Fruit fly (Drosophila melanogaster) whole organism, prepupa: ENCODE data around the gene CG10804.

ENCODE experiments used
- Blimp-1 ChIP-seq: fragments of 200-800 bp; sonication (Bioruptor generic); optimal IDR thresholded peaks from 3 replicates; lab custom pipeline; 2017; ENCODE audit warnings: missing biosample characterization, missing genetic modification characterization, mild to moderate bottlenecking, moderate library complexity, missing genetic modification reagents
- CG10631 ChIP-seq: fragments of 200-800 bp; sonication (Bioruptor generic); optimal IDR thresholded peaks from 2 replicates; lab custom pipeline; 2016; ENCODE audit warnings: missing biosample characterization, missing genetic modification characterization
- CG11762 ChIP-seq: fragments of 200-800 bp; sonication (Bioruptor generic); optimal IDR thresholded peaks from 3 replicates; lab custom pipeline; 2016; ENCODE audit warnings: missing biosample characterization, missing genetic modification characterization; ENCODE audit not compliant: insufficient read depth
- CG11902 ChIP-seq: fragments of 200-800 bp; sonication (Bioruptor generic); optimal IDR thresholded peaks from 3 replicates; lab custom pipeline; 2016; ENCODE audit warnings: missing biosample characterization, missing genetic modification characterization
- CG15336 ChIP-seq: fragments of 200-800 bp; sonication (Bioruptor generic); IDR thresholded peaks from 2 replicates; pipeline ENCODE4 v1.3.6; 2022; ENCODE audit warnings: missing biosample characterization, missing genetic modification characterization
- CG1621 ChIP-seq: fragments of 200-800 bp; sonication (Bioruptor generic); optimal IDR thresholded peaks from 3 replicates; lab custom pipeline; 2018; ENCODE audit warnings: missing biosample characterization, mild to moderate bottlenecking, missing genetic modification characterization
- CG16779 ChIP-seq: fragments of 200-800 bp; sonication (Bioruptor generic); optimal IDR thresholded peaks from 3 replicates; lab custom pipeline; 2017; ENCODE audit warnings: missing biosample characterization, mild to moderate bottlenecking, missing genetic modification characterization
- CG32006 ChIP-seq: fragments of 200-800 bp; sonication (Bioruptor generic); optimal IDR thresholded peaks from 3 replicates; lab custom pipeline; 2017; ENCODE audit warnings: missing biosample characterization, mild to moderate bottlenecking, missing genetic modification characterization
- CG34406 ChIP-seq: fragments of 200-800 bp; sonication (Bioruptor generic); optimal IDR thresholded peaks from 3 replicates; lab custom pipeline; 2016; ENCODE audit warnings: missing biosample characterization, missing genetic modification characterization
- CG3919 ChIP-seq: fragments of 200-800 bp; sonication (Bioruptor generic); optimal IDR thresholded peaks from 3 replicates; lab custom pipeline; 2016; ENCODE audit warnings: missing biosample characterization, missing genetic modification characterization
- CG4318 ChIP-seq: fragments of 200-800 bp; sonication (Bioruptor generic); optimal IDR thresholded peaks from 3 replicates; lab custom pipeline; 2017; ENCODE audit warnings: missing biosample characterization, mild to moderate bottlenecking, missing genetic modification characterization
- CG6163 ChIP-seq: fragments of 200-800 bp; sonication (Bioruptor generic); IDR thresholded peaks from 3 replicates; pipeline ENCODE4 v1.3.6; 2022; ENCODE audit warnings: missing biosample characterization, missing genetic modification characterization
- CG6276 ChIP-seq: fragments of 200-800 bp; sonication (Bioruptor generic); optimal IDR thresholded peaks from 2 replicates; lab custom pipeline; 2017; ENCODE audit warnings: missing biosample characterization, mild to moderate bottlenecking, missing genetic modification characterization
- CG6792 ChIP-seq: fragments of 200-800 bp; sonication (Bioruptor generic); optimal IDR thresholded peaks from 3 replicates; lab custom pipeline; 2016; ENCODE audit warnings: missing biosample characterization, missing genetic modification characterization
- CG6808 ChIP-seq: fragments of 200-800 bp; sonication (Bioruptor generic); optimal IDR thresholded peaks from 3 replicates; lab custom pipeline; 2017; ENCODE audit warnings: missing biosample characterization, missing genetic modification characterization, mild to moderate bottlenecking, moderate library complexity, missing genetic modification reagents
- CG7368 ChIP-seq: fragments of 200-800 bp; sonication (Bioruptor generic); optimal IDR thresholded peaks from 3 replicates; lab custom pipeline; 2016; ENCODE audit warnings: missing biosample characterization, missing genetic modification characterization
- CG8119 ChIP-seq: fragments of 200-800 bp; sonication (Bioruptor generic); IDR thresholded peaks from 3 replicates; pipeline ENCODE4 v1.3.6; 2022; ENCODE audit warnings: missing biosample characterization, missing genetic modification characterization
- CG8319 ChIP-seq: fragments of 200-800 bp; sonication (Bioruptor generic); optimal IDR thresholded peaks from 3 replicates; lab custom pipeline; 2016; ENCODE audit warnings: missing biosample characterization, missing genetic modification characterization
- CG8632 ChIP-seq: fragments of 200-800 bp; sonication (Bioruptor generic); optimal IDR thresholded peaks from 3 replicates; lab custom pipeline; 2016; ENCODE audit warnings: missing biosample characterization, missing genetic modification characterization
- CG9139 ChIP-seq: fragments of 200-800 bp; sonication (Bioruptor generic); optimal IDR thresholded peaks from 3 replicates; lab custom pipeline; 2017; ENCODE audit warnings: missing biosample characterization, mild to moderate bottlenecking, missing genetic modification characterization
- Eip75B ChIP-seq: fragments of 200-800 bp; sonication (Bioruptor generic); optimal IDR thresholded peaks from 3 replicates; lab custom pipeline; 2016; ENCODE audit warnings: missing biosample characterization, missing genetic modification characterization
- Eip78C ChIP-seq: fragments of 200-800 bp; sonication (Bioruptor generic); peaks from one replicate; lab custom pipeline; 2016; ENCODE audit warnings: missing biosample characterization, missing genetic modification characterization
- Ets21C ChIP-seq: fragments of 200-800 bp; sonication (Bioruptor generic); optimal IDR thresholded peaks from 3 replicates; lab custom pipeline; 2016; ENCODE audit warnings: missing biosample characterization, missing genetic modification characterization
- Gug ChIP-seq: fragments of 200-800 bp; sonication (Bioruptor generic); IDR thresholded peaks from 2 replicates; pipeline ENCODE4 v1.3.6; 2022; ENCODE audit warnings: missing biosample characterization, missing genetic modification characterization
- Hr38 ChIP-seq: sonication (Bioruptor generic); optimal IDR thresholded peaks from 2 replicates; lab custom pipeline; 2016; ENCODE audit warnings: missing biosample characterization, missing genetic modification characterization
- Hr39 ChIP-seq: fragments of 200-800 bp; sonication (Bioruptor generic); optimal IDR thresholded peaks from 2 replicates; lab custom pipeline; 2016; ENCODE audit warnings: missing biosample characterization, missing genetic modification characterization
- Hr4 ChIP-seq: fragments of 200-800 bp; sonication (Bioruptor generic); optimal IDR thresholded peaks from 3 replicates; lab custom pipeline; 2016; ENCODE audit warnings: missing biosample characterization, missing genetic modification characterization
- Lpt ChIP-seq: fragments of 200-800 bp; sonication (Bioruptor generic); optimal IDR thresholded peaks from 3 replicates; lab custom pipeline; 2016; ENCODE audit warnings: missing biosample characterization, missing genetic modification characterization
- Met ChIP-seq: fragments of 200-800 bp; sonication (Bioruptor generic); optimal IDR thresholded peaks from 3 replicates; lab custom pipeline; 2016; ENCODE audit warnings: missing biosample characterization, missing genetic modification characterization
- Smox ChIP-seq: fragments of 200-800 bp; sonication (Bioruptor generic); optimal IDR thresholded peaks from 3 replicates; lab custom pipeline; 2016; ENCODE audit warnings: missing biosample characterization, missing genetic modification characterization
- Sox102F ChIP-seq: fragments of 200-800 bp; sonication (Bioruptor generic); optimal IDR thresholded peaks from 2 replicates; lab custom pipeline; 2016; ENCODE audit warnings: missing biosample characterization, mild to moderate bottlenecking, missing genetic modification characterization
- Sox14 ChIP-seq: fragments of 200-800 bp; sonication (Bioruptor generic); optimal IDR thresholded peaks from 3 replicates; lab custom pipeline; 2016; ENCODE audit warnings: missing biosample characterization, missing genetic modification characterization
- Sox15 ChIP-seq: fragments of 200-800 bp; sonication (Bioruptor generic); optimal IDR thresholded peaks from 3 replicates; lab custom pipeline; 2016; ENCODE audit warnings: missing biosample characterization, missing genetic modification characterization
- achi ChIP-seq: fragments of 200-800 bp; sonication (Bioruptor generic); optimal IDR thresholded peaks from 3 replicates; lab custom pipeline; 2016; ENCODE audit warnings: missing biosample characterization, missing genetic modification characterization
- acj6 ChIP-seq: fragments of 200-800 bp; sonication (Bioruptor generic); optimal IDR thresholded peaks from 3 replicates; lab custom pipeline; 2016; ENCODE audit warnings: missing biosample characterization, missing genetic modification characterization
- cyc ChIP-seq: fragments of 200-800 bp; sonication (Bioruptor generic); optimal IDR thresholded peaks from 3 replicates; lab custom pipeline; 2016; ENCODE audit warnings: missing biosample characterization, missing genetic modification characterization
- eg ChIP-seq: fragments of 200-800 bp; sonication (Bioruptor generic); IDR thresholded peaks from 3 replicates; pipeline ENCODE4 v1.3.6; 2022; ENCODE audit warnings: missing biosample characterization, missing genetic modification characterization
- esn ChIP-seq: fragments of 200-800 bp; sonication (Bioruptor generic); optimal IDR thresholded peaks from 2 replicates; lab custom pipeline; 2016; ENCODE audit warnings: missing biosample characterization, mild to moderate bottlenecking, missing genetic modification characterization, moderate library complexity
- fd59A ChIP-seq: fragments of 200-800 bp; sonication (Bioruptor generic); optimal IDR thresholded peaks from 2 replicates; lab custom pipeline; 2017; ENCODE audit warnings: missing biosample characterization, mild to moderate bottlenecking, missing genetic modification characterization, missing genetic modification reagents
- fd85E ChIP-seq: fragments of 200-800 bp; sonication (Bioruptor generic); optimal IDR thresholded peaks from 3 replicates; lab custom pipeline; 2016; ENCODE audit warnings: missing biosample characterization, missing genetic modification characterization
- fkh ChIP-seq: fragments of 200-800 bp; sonication (Bioruptor generic); optimal IDR thresholded peaks from 3 replicates; lab custom pipeline; 2017; ENCODE audit warnings: missing biosample characterization, mild to moderate bottlenecking, missing genetic modification characterization, moderate library complexity
- lz ChIP-seq: fragments of 200-800 bp; sonication (Bioruptor generic); optimal IDR thresholded peaks from 3 replicates; lab custom pipeline; 2016; ENCODE audit warnings: missing biosample characterization, missing genetic modification characterization
- net ChIP-seq: fragments of 200-800 bp; sonication (Bioruptor generic); optimal IDR thresholded peaks from 3 replicates; lab custom pipeline; 2016; ENCODE audit warnings: missing biosample characterization, missing genetic modification characterization
- salr ChIP-seq, 2 experiments: fragments of 200-800 bp; sonication (Bioruptor generic); optimal IDR thresholded peaks; 3 replicates each; lab custom pipeline; 2016 to 2018; ENCODE audit warnings: missing biosample characterization in 2 of 2, missing genetic modification characterization in 2 of 2, mild to moderate bottlenecking in 1 of 2
- spab ChIP-seq: fragments of 200-800 bp; sonication (Bioruptor generic); optimal IDR thresholded peaks from 2 replicates; lab custom pipeline; 2017; ENCODE audit warnings: missing biosample characterization, mild to moderate bottlenecking, missing genetic modification characterization, missing genetic modification reagents
- ss ChIP-seq, 2 experiments: fragments of 200-800 bp; sonication (Bioruptor generic); optimal IDR thresholded peaks; 2 replicates in 1 of 2; 3 replicates in 1 of 2; lab custom pipeline; 2017 to 2018; ENCODE audit warnings: mild to moderate bottlenecking in 2 of 2, missing biosample characterization in 2 of 2, missing genetic modification characterization in 2 of 2, moderate library complexity in 1 of 2
- svp ChIP-seq: fragments of 200-800 bp; sonication (Bioruptor generic); peaks from one replicate; lab custom pipeline; 2016; ENCODE audit warnings: missing biosample characterization, missing genetic modification characterization
- topi ChIP-seq: fragments of 200-800 bp; sonication (Bioruptor generic); optimal IDR thresholded peaks from 3 replicates; lab custom pipeline; 2016; ENCODE audit warnings: missing biosample characterization, missing genetic modification characterization
- vri ChIP-seq: fragments of 200-800 bp; sonication (Bioruptor generic); optimal IDR thresholded peaks from 3 replicates; lab custom pipeline; 2016; ENCODE audit warnings: missing biosample characterization, mild to moderate bottlenecking, missing genetic modification characterization

CG10804 gene

DNA sequence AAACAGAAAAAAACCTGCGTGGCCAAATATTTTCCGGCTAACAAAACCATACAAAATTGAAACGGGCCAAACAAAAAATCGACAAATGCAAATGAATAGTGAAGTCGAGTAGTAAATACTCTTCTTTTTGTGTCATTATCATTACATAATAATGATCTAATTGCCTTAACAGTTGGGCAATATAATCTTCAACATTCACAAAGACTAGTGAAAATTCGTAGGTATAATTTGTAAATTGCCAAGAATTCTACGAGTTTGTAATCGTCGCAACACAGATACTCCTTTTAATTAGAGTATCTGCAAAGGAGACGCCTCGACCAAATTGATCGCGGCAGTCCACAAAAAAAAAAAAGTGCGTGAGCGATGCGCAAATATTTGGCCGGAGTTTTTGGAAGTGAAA is 44.6 kb downstream of the CG10804 start:
- no peak for TF ChIP-seq ss (GFP tag; optimal IDR thresholded peaks at IDR 0.05; lab: Kevin White, UChicago)
- peak; percentile 20 for TF ChIP-seq Hr4
- TF ChIP-seq Eip75B (GFP tag; lab: Kevin White, UChicago) = peak; percentile 24
- no peak for TF ChIP-seq Sox14
- TF ChIP-seq CG1621 (tag; lab: Kevin White, UChicago) = no peak
- no peak for TF ChIP-seq CG8632
- peak; percentile 52 for TF ChIP-seq Hr39
- TF ChIP-seq CG16779 (tag; lab: Kevin White, UChicago) = no peak
- TF ChIP-seq CG6276 = no peak
- no peak for TF ChIP-seq CG11762 (GFP tag; lab: Kevin White, UChicago)
- TF ChIP-seq net (GFP tag; lab: Kevin White, UChicago) = no peak
- no peak for TF ChIP-seq CG34406 (GFP tag; lab: Kevin White, UChicago)
- peak; percentile 87 for TF ChIP-seq svp (GFP tag; lab: Kevin White, UChicago)
- peak; percentile 43 for TF ChIP-seq esn
- no peak for TF ChIP-seq eg (GFP tag; lab: Robert Waterston, UW)
- no peak for TF ChIP-seq fd85E (GFP tag; lab: Kevin White, UChicago)
- TF ChIP-seq Sox102F (GFP tag; lab: Kevin White, UChicago) = peak; percentile 52
- peak; percentile 43 for TF ChIP-seq lz (GFP tag; lab: Kevin White, UChicago)
- TF ChIP-seq topi (GFP tag; lab: Kevin White, UChicago) = peak; percentile 79
- peak; percentile 27 for TF ChIP-seq Smox (GFP tag; lab: Kevin White, UChicago)
- TF ChIP-seq Blimp-1 (GFP tag; lab: Kevin White, UChicago) = peak; percentile 20
- TF ChIP-seq CG4318 (GFP tag; lab: Kevin White, UChicago) = no peak
- peak; percentile 3 for TF ChIP-seq acj6
- peak; percentile 43 for TF ChIP-seq vri (GFP tag; lab: Kevin White, UChicago)
- TF ChIP-seq CG8119 (GFP tag; lab: Robert Waterston, UW) = no peak
- peak; percentile 79 for TF ChIP-seq Met (GFP tag; lab: Kevin White, UChicago)
- no peak for TF ChIP-seq fkh (GFP tag; lab: Kevin White, UChicago)
- TF ChIP-seq Eip78C (GFP tag; lab: Kevin White, UChicago) = peak; percentile 69
- peak; percentile 42 for TF ChIP-seq CG3919
- TF ChIP-seq CG6792 (GFP tag; lab: Kevin White, UChicago) = no peak
- TF ChIP-seq CG6163 (GFP tag; lab: Robert Waterston, UW) = no peak
- TF ChIP-seq cyc = peak; percentile 64
- TF ChIP-seq CG11902 (GFP tag; lab: Kevin White, UChicago) = peak; percentile 11
- TF ChIP-seq CG8319 (GFP tag; lab: Kevin White, UChicago) = no peak
- TF ChIP-seq CG15336 (GFP tag; lab: Robert Waterston, UW) = no peak
- TF ChIP-seq, all 60 proteins: peak for 17

dm6 chrX:3436183-3436582 is 45.9 kb downstream of the CG10804 start:
- TF ChIP-seq spab (GFP tag; lab: Kevin White, UChicago) = no peak
- TF ChIP-seq salr (GFP tag; optimal IDR thresholded peaks at IDR 0.05; lab: Kevin White, UChicago) = peak in 1 of 2 experiments; percentile 15
- TF ChIP-seq Sox14 = peak; percentile 41
- peak; percentile 77 for TF ChIP-seq CG32006 (GFP tag; lab: Kevin White, UChicago)
- peak; percentile 45 for TF ChIP-seq topi (GFP tag; lab: Kevin White, UChicago)
- TF ChIP-seq CG15336 (GFP tag; lab: Robert Waterston, UW) = peak; percentile 64
- TF ChIP-seq CG4318 (GFP tag; lab: Kevin White, UChicago) = peak; percentile 68
- peak; percentile 49 for TF ChIP-seq net (GFP tag; lab: Kevin White, UChicago)
- peak; percentile 70 for TF ChIP-seq CG6163 (GFP tag; lab: Robert Waterston, UW)
- no peak for TF ChIP-seq esn
- TF ChIP-seq Gug (GFP tag; lab: Robert Waterston, UW) = peak; percentile 69
- peak; percentile 57 for TF ChIP-seq CG6276
- peak; percentile 40 for TF ChIP-seq CG10631 (GFP tag; lab: Kevin White, UChicago)
- no peak for TF ChIP-seq CG7368 (GFP tag; lab: Kevin White, UChicago)
- no peak for TF ChIP-seq CG8319 (GFP tag; lab: Kevin White, UChicago)
- peak; percentile 66 to 74 for TF ChIP-seq ss (GFP tag; optimal IDR thresholded peaks at IDR 0.05; lab: Kevin White, UChicago)
- peak; percentile 14 for TF ChIP-seq Lpt
- peak; percentile 34 for TF ChIP-seq CG1621 (tag; lab: Kevin White, UChicago)
- TF ChIP-seq Ets21C (GFP tag; lab: Kevin White, UChicago) = no peak
- no peak for TF ChIP-seq Blimp-1 (GFP tag; lab: Kevin White, UChicago)
- TF ChIP-seq Hr38 (GFP tag; lab: Kevin White, UChicago) = no peak
- peak; percentile 4 for TF ChIP-seq Sox15 (GFP tag; lab: Kevin White, UChicago)
- TF ChIP-seq CG11902 (GFP tag; lab: Kevin White, UChicago) = peak; percentile 57
- TF ChIP-seq vri (GFP tag; lab: Kevin White, UChicago) = no peak
- no peak for TF ChIP-seq fd59A (GFP tag; lab: Kevin White, UChicago)
- TF ChIP-seq eg (GFP tag; lab: Robert Waterston, UW) = no peak
- no peak for TF ChIP-seq fkh (GFP tag; lab: Kevin White, UChicago)
- peak; percentile 60 for TF ChIP-seq CG6808 (GFP tag; lab: Kevin White, UChicago)
- peak; percentile 28 for TF ChIP-seq CG9139 (GFP tag; lab: Kevin White, UChicago)
- TF ChIP-seq achi (GFP tag; lab: Kevin White, UChicago) = peak; percentile 49
- TF ChIP-seq Eip78C (GFP tag; lab: Kevin White, UChicago) = peak; percentile 87
- no peak for TF ChIP-seq CG16779 (tag; lab: Kevin White, UChicago)
